Fruit fly (Drosophila melanogaster): ENCODE results near the gene CG3961.

The CG3961 gene

DNA sequence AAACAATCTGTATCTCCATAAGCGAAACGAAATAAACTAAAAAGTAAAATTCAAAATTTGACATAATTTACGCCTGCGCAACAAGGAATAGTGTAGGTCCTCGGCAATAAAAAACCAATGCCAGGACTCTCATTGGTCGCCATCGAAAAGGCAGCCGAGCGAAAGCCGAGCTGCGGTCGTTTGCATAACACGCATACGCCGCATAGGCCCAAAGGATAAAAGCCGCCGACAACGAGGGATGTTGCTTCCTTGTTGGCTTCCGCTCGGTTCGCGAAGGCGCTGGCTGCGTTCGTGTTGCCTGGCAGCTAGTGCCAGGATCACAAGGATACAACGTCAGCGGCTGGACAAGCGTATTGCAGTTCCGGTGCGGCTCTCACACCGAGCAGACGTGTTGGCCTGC lies 29.8 kb downstream of the CG3961 start (continued):
- no peak for TF ChIP-seq CG30020 (tag; optimal IDR thresholded peaks at IDR 0.05)
- peak; percentile 92 for TF ChIP-seq Nf-YC (tag; optimal IDR thresholded peaks at IDR 0.05)
- no peak for TF ChIP-seq Drgx (GFP tag; IDR thresholded peaks at IDR 0.05)
- no peak for TF ChIP-seq CG13123 (GFP tag; optimal IDR thresholded peaks at IDR 0.05)
- TF ChIP-seq tgo (GFP tag; IDR thresholded peaks at IDR 0.05): no peak
- TF ChIP-seq CG15479 (GFP tag; optimal IDR thresholded peaks at IDR 0.05): no peak

DNA sequence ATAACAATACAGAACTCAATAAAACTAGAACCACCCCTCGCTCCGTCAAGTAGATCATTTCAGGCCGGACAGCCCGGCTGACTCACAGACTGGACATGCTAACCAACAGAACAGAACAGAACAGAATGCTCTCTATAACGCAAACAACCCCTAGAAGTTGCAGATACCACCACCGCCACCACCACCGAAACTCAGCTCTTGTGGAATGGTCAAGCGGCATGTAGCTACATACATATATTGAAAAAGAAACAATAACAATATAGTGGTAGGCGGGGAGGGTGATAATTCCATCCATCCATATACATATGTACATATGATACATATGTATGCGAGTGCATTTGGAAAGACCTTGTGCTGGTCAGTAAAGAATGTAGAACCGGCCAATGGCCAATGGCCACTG lies 35.9 kb downstream of the CG3961 start:
- no peak for TF ChIP-seq CG11085 (GFP tag; IDR thresholded peaks at IDR 0.05)
- TF ChIP-seq hb (GFP tag; IDR thresholded peaks at IDR 0.05; ENCODE audit: partially characterized antibody): no peak
- TF ChIP-seq toy (GFP tag; IDR thresholded peaks at IDR 0.05): no peak
- TF ChIP-seq Rfx (GFP tag; IDR thresholded peaks at IDR 0.05): no peak
- peak; percentile 64 for TF ChIP-seq Ets65A (GFP tag)
- TF ChIP-seq CG32767 (GFP tag; IDR thresholded peaks at IDR 0.05): no peak
- TF ChIP-seq fd102C (GFP tag; optimal IDR thresholded peaks at IDR 0.05): no peak
- TF ChIP-seq cad (GFP tag; optimal IDR thresholded peaks at IDR 0.05): no peak
- TF ChIP-seq Ravus (GFP tag; IDR thresholded peaks at IDR 0.05): no peak
- TF ChIP-seq pum (GFP tag; optimal IDR thresholded peaks at IDR 0.05): no peak
- TF ChIP-seq CG3726 (GFP tag; IDR thresholded peaks at IDR 0.05): no peak
- no peak for TF ChIP-seq Dfd (GFP tag; optimal IDR thresholded peaks at IDR 0.05)
- no peak for TF ChIP-seq oc (tag; optimal IDR thresholded peaks at IDR 0.05)
- TF ChIP-seq CG11560 (tag; IDR thresholded peaks at IDR 0.05): no peak
- TF ChIP-seq CG10565 (GFP tag; optimal IDR thresholded peaks at IDR 0.05): no peak
- no peak for TF ChIP-seq CG2129 (GFP tag; IDR thresholded peaks at IDR 0.05; ENCODE audit: partially characterized antibody)
- TF ChIP-seq ind (GFP tag; optimal IDR thresholded peaks at IDR 0.05): no peak
- no peak for TF ChIP-seq Antp (GFP tag; optimal IDR thresholded peaks at IDR 0.05)
- no peak for TF ChIP-seq HmgD (GFP tag; optimal IDR thresholded peaks at IDR 0.05)
- no peak for TF ChIP-seq Fer2 (tag; optimal IDR thresholded peaks at IDR 0.05)
- TF ChIP-seq CG3065 (GFP tag; optimal IDR thresholded peaks at IDR 0.05): no peak
- no peak for TF ChIP-seq CG6689 (GFP tag; IDR thresholded peaks at IDR 0.05)
- no peak for TF ChIP-seq Ptx1 (GFP tag; IDR thresholded peaks at IDR 0.05)
- TF ChIP-seq Sry-δ (GFP tag; optimal IDR thresholded peaks at IDR 0.05): no peak
- TF ChIP-seq onecut (GFP tag; IDR thresholded peaks at IDR 0.05): no peak
- TF ChIP-seq CHES-1-like (GFP tag; optimal IDR thresholded peaks at IDR 0.05): no peak
- TF ChIP-seq wek (GFP tag; optimal IDR thresholded peaks at IDR 0.05): no peak
- peak; percentile 49 for TF ChIP-seq CG18476 (GFP tag; optimal IDR thresholded peaks at IDR 0.05)
- 0 out of 3 replicates have a peak, but pooled peaks have one; percentile 86 for TF ChIP-seq CG2199 (GFP tag; IDR thresholded peaks at IDR 0.05)
- TF ChIP-seq C15 (GFP tag; IDR thresholded peaks at IDR 0.05): no peak
- TF ChIP-seq gce (GFP tag; IDR thresholded peaks at IDR 0.05): no peak
- TF ChIP-seq dpn (GFP tag; optimal IDR thresholded peaks at IDR 0.05): no peak
- no peak for TF ChIP-seq CG12236 (GFP tag; optimal IDR thresholded peaks at IDR 0.05)
- TF ChIP-seq ttk (GFP tag; IDR thresholded peaks at IDR 0.05): no peak
- TF ChIP-seq CG8924 (tag; optimal IDR thresholded peaks at IDR 0.05): peak; percentile 53
- peak; percentile 71 for TF ChIP-seq nerfin-1 (tag; optimal IDR thresholded peaks at IDR 0.05)
- peak; percentile 37 for TF ChIP-seq cg (GFP tag; optimal IDR thresholded peaks at IDR 0.05)
- no peak for TF ChIP-seq CG6654 (GFP tag; optimal IDR thresholded peaks at IDR 0.05)
- TF ChIP-seq Sry-β (GFP tag; optimal IDR thresholded peaks at IDR 0.05): no peak
- TF ChIP-seq ac (GFP tag; optimal IDR thresholded peaks at IDR 0.05): no peak
- no peak for TF ChIP-seq jigr1 (GFP tag; IDR thresholded peaks at IDR 0.05)
- no peak for TF ChIP-seq YL-1 (GFP tag; optimal IDR thresholded peaks at IDR 0.05)
- TF ChIP-seq CG3407 (GFP tag; optimal IDR thresholded peaks at IDR 0.05): no peak
- 0 out of 4 replicates have a peak, but pooled peaks have one; percentile 5 for TF ChIP-seq chinmo (GFP tag; IDR thresholded peaks at IDR 0.05; ENCODE audit: partially characterized antibody)
- no peak for TF ChIP-seq br (optimal IDR thresholded peaks at IDR 0.05)
- TF ChIP-seq CG15696 (tag; optimal IDR thresholded peaks at IDR 0.05): no peak

Measured in whole organism, embryonic.